Fruit fly (Drosophila melanogaster): ENCODE results near the gene CG15425.

CG15425 gene

DNA sequence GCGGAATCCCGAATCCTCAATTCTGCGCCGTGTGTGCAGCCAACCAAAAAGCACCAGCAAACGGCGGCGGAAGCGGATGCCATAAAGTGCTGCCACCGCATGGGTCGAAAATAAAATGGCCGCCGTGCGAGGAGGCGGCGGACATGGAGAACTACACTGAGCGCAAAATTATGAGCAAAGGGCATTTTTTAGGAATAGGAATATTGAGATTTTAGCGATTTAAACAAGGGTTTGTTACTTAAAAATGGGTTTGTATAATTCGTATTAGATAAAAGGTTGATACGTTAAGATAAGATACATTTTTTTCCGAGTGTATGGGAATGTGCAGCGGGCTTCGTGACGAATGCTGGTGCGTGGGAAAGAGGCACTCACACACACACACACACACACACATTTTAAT is 35.2 kb downstream of the CG15425 start (continued):
- TF ChIP-seq CG11902 (GFP tag; optimal IDR thresholded peaks at IDR 0.05), result no peak
- peak; percentile 27 for TF ChIP-seq CG32006 (GFP tag; optimal IDR thresholded peaks at IDR 0.05)
- TF ChIP-seq salr (GFP tag; optimal IDR thresholded peaks at IDR 0.05), result no peak
- peak; percentile 27 for TF ChIP-seq Ets96B (tag; optimal IDR thresholded peaks at IDR 0.05)
- no peak for TF ChIP-seq CG16779 (tag; optimal IDR thresholded peaks at IDR 0.05)
- no peak for TF ChIP-seq CG3032 (tag; optimal IDR thresholded peaks at IDR 0.05)
- TF ChIP-seq Sox15 (GFP tag; optimal IDR thresholded peaks at IDR 0.05), result no peak
- TF ChIP-seq svp (GFP tag), result no peak
- no peak for TF ChIP-seq fd85E (GFP tag; optimal IDR thresholded peaks at IDR 0.05)
- TF ChIP-seq CG7368 (GFP tag; optimal IDR thresholded peaks at IDR 0.05), result no peak
- no peak for TF ChIP-seq dsx (GFP tag; optimal IDR thresholded peaks at IDR 0.05; ENCODE audit: poor library complexity, severe bottlenecking)
- peak; percentile 15 for TF ChIP-seq topi (GFP tag; optimal IDR thresholded peaks at IDR 0.05)
- no peak for TF ChIP-seq CG1621 (tag; optimal IDR thresholded peaks at IDR 0.05)
- TF ChIP-seq Hr39 (GFP tag; optimal IDR thresholded peaks at IDR 0.05), result peak; percentile 11
- TF ChIP-seq Eip78C (GFP tag), result peak; percentile 69
- no peak for TF ChIP-seq dac (GFP tag; optimal IDR thresholded peaks at IDR 0.05)
- peak; percentile 30 for TF ChIP-seq Eip75B (GFP tag; optimal IDR thresholded peaks at IDR 0.05)
- TF ChIP-seq Sox14 (GFP tag; optimal IDR thresholded peaks at IDR 0.05), result peak; percentile 4
- TF ChIP-seq CG10631 (GFP tag; optimal IDR thresholded peaks at IDR 0.05), result no peak
- TF ChIP-seq CG8632 (GFP tag; optimal IDR thresholded peaks at IDR 0.05), result no peak

DNA sequence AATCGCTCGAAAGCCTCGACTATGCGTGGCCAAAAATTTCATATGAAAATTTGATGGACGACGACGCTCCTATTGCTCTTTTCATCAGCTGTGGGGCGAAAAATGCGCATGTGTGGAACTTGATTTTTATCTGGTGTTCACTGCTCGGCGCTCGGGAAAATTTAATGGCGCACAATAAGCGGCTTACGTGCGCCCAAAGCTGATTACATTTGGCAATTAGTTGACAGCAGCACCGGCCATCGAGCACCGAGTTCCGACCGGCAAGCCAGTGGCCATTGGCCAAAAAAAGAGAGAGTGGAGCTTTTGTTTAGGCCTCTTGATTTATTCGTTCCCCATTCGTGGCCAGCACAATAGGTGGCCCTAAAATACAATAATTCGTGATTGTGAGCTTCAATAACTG is 38.3 kb downstream of the CG15425 start:
- TF ChIP-seq Blimp-1 (GFP tag; optimal IDR thresholded peaks at IDR 0.05) (no peak), CG16779 (tag; optimal IDR thresholded peaks at IDR 0.05) (no peak), CG34406 (GFP tag; optimal IDR thresholded peaks at IDR 0.05) (no peak), dac (GFP tag; optimal IDR thresholded peaks at IDR 0.05) (no peak), CG6276 (GFP tag; optimal IDR thresholded peaks at IDR 0.05) (no peak), net (GFP tag; optimal IDR thresholded peaks at IDR 0.05) (no peak), lz (GFP tag; optimal IDR thresholded peaks at IDR 0.05) (no peak), CG4318 (GFP tag; optimal IDR thresholded peaks at IDR 0.05) (no peak), CG6163 (GFP tag; IDR thresholded peaks at IDR 0.05) (no peak), ss (GFP tag; optimal IDR thresholded peaks at IDR 0.05) (no peak), CG15336 (GFP tag; IDR thresholded peaks at IDR 0.05) (no peak), Gug (GFP tag; IDR thresholded peaks at IDR 0.05) (no peak), Ets96B (tag; optimal IDR thresholded peaks at IDR 0.05) (no peak), Sox14 (GFP tag; optimal IDR thresholded peaks at IDR 0.05) (no peak)

DNA sequence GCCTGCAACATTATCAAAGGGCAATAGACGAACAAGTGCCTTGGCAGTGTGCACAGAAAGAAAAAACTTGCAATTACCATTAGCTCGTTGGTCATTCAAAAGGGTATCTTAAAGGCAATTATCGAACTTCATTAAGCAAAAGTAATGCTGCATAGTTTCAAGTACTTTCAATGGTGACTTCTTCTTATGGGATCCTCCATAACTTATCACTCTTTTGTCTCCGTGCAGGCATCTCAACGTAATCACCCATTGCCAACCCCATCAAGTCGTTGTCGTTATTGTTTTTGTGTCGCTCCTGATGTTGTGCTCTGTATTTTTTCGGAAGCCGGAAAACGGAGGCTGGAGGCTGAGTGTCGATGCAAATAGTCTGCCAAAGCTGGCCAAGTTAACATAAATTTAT is 39.5 kb downstream of the CG15425 start:
- TF ChIP-seq Hr39 (GFP tag; optimal IDR thresholded peaks at IDR 0.05), result no peak
- TF ChIP-seq net (GFP tag; optimal IDR thresholded peaks at IDR 0.05), result no peak
- no peak for TF ChIP-seq esn (GFP tag; optimal IDR thresholded peaks at IDR 0.05)
- TF ChIP-seq CG10631 (GFP tag; optimal IDR thresholded peaks at IDR 0.05), result peak; percentile 24
- no peak for TF ChIP-seq acj6 (GFP tag; optimal IDR thresholded peaks at IDR 0.05)
- TF ChIP-seq CG6854 (GFP tag; optimal IDR thresholded peaks at IDR 0.05), result no peak
- TF ChIP-seq CG11762 (GFP tag; optimal IDR thresholded peaks at IDR 0.05; ENCODE audit: insufficient read depth), result no peak
- 0 out of 3 replicates have a peak, but pooled peaks have one; percentile 22 for TF ChIP-seq CG6163 (GFP tag; IDR thresholded peaks at IDR 0.05)
- no peak for TF ChIP-seq OdsH (GFP tag; optimal IDR thresholded peaks at IDR 0.05)
- TF ChIP-seq Eip75B (GFP tag; optimal IDR thresholded peaks at IDR 0.05), result no peak
- TF ChIP-seq CG34406 (GFP tag; optimal IDR thresholded peaks at IDR 0.05), result no peak
- TF ChIP-seq Ets21C (GFP tag; optimal IDR thresholded peaks at IDR 0.05), result no peak
- peak; percentile 18 for TF ChIP-seq dsx (GFP tag; optimal IDR thresholded peaks at IDR 0.05; ENCODE audit: poor library complexity, severe bottlenecking)
- no peak for TF ChIP-seq CG16779 (tag; optimal IDR thresholded peaks at IDR 0.05)
- TF ChIP-seq CG6276 (GFP tag; optimal IDR thresholded peaks at IDR 0.05), result no peak
- no peak for TF ChIP-seq fd85E (GFP tag; optimal IDR thresholded peaks at IDR 0.05)
- TF ChIP-seq CG4318 (GFP tag; optimal IDR thresholded peaks at IDR 0.05), result no peak
- TF ChIP-seq Sox15 (GFP tag; optimal IDR thresholded peaks at IDR 0.05), result no peak
- no peak for TF ChIP-seq CG6808 (GFP tag; optimal IDR thresholded peaks at IDR 0.05)
- TF ChIP-seq CG11902 (GFP tag; optimal IDR thresholded peaks at IDR 0.05), result no peak
- TF ChIP-seq CG32006 (GFP tag; optimal IDR thresholded peaks at IDR 0.05), result no peak
- TF ChIP-seq Hr38 (GFP tag; optimal IDR thresholded peaks at IDR 0.05), result no peak
- no peak for TF ChIP-seq CG15336 (GFP tag; IDR thresholded peaks at IDR 0.05)
- TF ChIP-seq Sox102F (GFP tag; optimal IDR thresholded peaks at IDR 0.05), result no peak
- TF ChIP-seq spab (GFP tag; optimal IDR thresholded peaks at IDR 0.05), result no peak
- TF ChIP-seq Smox (GFP tag; optimal IDR thresholded peaks at IDR 0.05), result no peak
- TF ChIP-seq vri (GFP tag; optimal IDR thresholded peaks at IDR 0.05), result no peak
- TF ChIP-seq topi (GFP tag; optimal IDR thresholded peaks at IDR 0.05), result no peak
- TF ChIP-seq CG8319 (GFP tag; optimal IDR thresholded peaks at IDR 0.05), result no peak
- no peak for TF ChIP-seq CG7368 (GFP tag; optimal IDR thresholded peaks at IDR 0.05)
- TF ChIP-seq ss (GFP tag; optimal IDR thresholded peaks at IDR 0.05), result peak in 1 of 2 experiments; percentile 6
- TF ChIP-seq Blimp-1 (GFP tag; optimal IDR thresholded peaks at IDR 0.05), result no peak
- TF ChIP-seq CG6792 (GFP tag; optimal IDR thresholded peaks at IDR 0.05), result no peak
- TF ChIP-seq Ets96B (tag; optimal IDR thresholded peaks at IDR 0.05), result peak; percentile 30
- no peak for TF ChIP-seq CG8119 (GFP tag; IDR thresholded peaks at IDR 0.05)
- TF ChIP-seq lz (GFP tag; optimal IDR thresholded peaks at IDR 0.05), result no peak
- TF ChIP-seq dac (GFP tag; optimal IDR thresholded peaks at IDR 0.05), result no peak
